Fruit fly (Drosophila melanogaster): ENCODE results near the gene cm.
A peak's percentile ranks its signal among the peaks of the same experiment; 100 is the strongest.

- TF ChIP-seq CG6854 (GFP tag; optimal IDR thresholded peaks at IDR 0.05) (no peak), Lpt (GFP tag; optimal IDR thresholded peaks at IDR 0.05) (no peak), Hr39 (GFP tag; optimal IDR thresholded peaks at IDR 0.05) (peak; percentile 36), eg (GFP tag; IDR thresholded peaks at IDR 0.05) (peak; percentile 68), Smox (GFP tag; optimal IDR thresholded peaks at IDR 0.05) (peak; percentile 20)
Measured at dm6 chrX:7001135-7001769, 9.7 kb downstream of the cm start.
